Worm (Caenorhabditis elegans) whole organism, L2 larva: ENCODE results near the gene C05E4.12.

Source experiments
- R02D3.7 ChIP-seq: fragments of 150-350 bp; optimal IDR thresholded peaks from 2 replicates; lab custom pipeline; 2014; ENCODE audit warnings: missing biosample characterization, missing genetic modification characterization
- ama-1 ChIP-seq: fragments of 150-350 bp; optimal IDR thresholded peaks from 2 replicates; lab custom pipeline; 2018; ENCODE audit warnings: inconsistent platforms
- blmp-1 ChIP-seq: sonication (generic microtip); optimal IDR thresholded peaks from 2 replicates; lab custom pipeline; 2017; ENCODE audit warnings: missing genetic modification characterization, mild to moderate bottlenecking, missing compliant biosample characterization, antibody characterized with exemption, moderate library complexity; ENCODE audit not compliant: insufficient read depth
- egl-27 ChIP-seq: sonication (generic microtip); optimal IDR thresholded peaks from 3 replicates; lab custom pipeline; 2017; ENCODE audit warnings: missing biosample characterization, missing genetic modification reagents, missing genetic modification characterization
- lsy-2 ChIP-seq, 2 experiments: fragments of 150-350 bp in 1 of 2; sonication (generic microtip) in 1 of 2; optimal IDR thresholded peaks; 2 replicates each; lab custom pipeline; 2014 to 2017; ENCODE audit warnings: missing biosample characterization in 2 of 2, missing genetic modification characterization in 2 of 2
- snpc-4 ChIP-seq: fragments of 150-350 bp; optimal IDR thresholded peaks from 2 replicates; lab custom pipeline; 2014; ENCODE audit warnings: missing biosample characterization, missing genetic modification characterization
- zag-1 ChIP-seq: fragments of 150-350 bp; optimal IDR thresholded peaks from 2 replicates; lab custom pipeline; 2014; ENCODE audit warnings: missing biosample characterization, missing genetic modification characterization
- ztf-4 ChIP-seq: fragments of 150-350 bp; optimal IDR thresholded peaks from 2 replicates; lab custom pipeline; 2014; ENCODE audit warnings: missing biosample characterization, missing genetic modification characterization

- no peak for TF ChIP-seq lsy-2 (tag; optimal IDR thresholded peaks at IDR 0.05; lab: Kevin White, UChicago)
- TF ChIP-seq R02D3.7 (tag; lab: Kevin White, UChicago) = no peak
- no peak for TF ChIP-seq zag-1 (tag; lab: Kevin White, UChicago)
- TF ChIP-seq blmp-1 (tag; lab: Kevin White, UChicago) = no peak
- no peak for TF ChIP-seq snpc-4 (tag; lab: Kevin White, UChicago)
- no peak for TF ChIP-seq ama-1 (lab: Kevin White, UChicago)
- no peak for TF ChIP-seq ztf-4
- TF ChIP-seq egl-27 = no peak
Measured at ce11 chrV:803472-803871, 41.7 kb upstream of the C05E4.12 start.
